Worm (Caenorhabditis elegans) whole organism, L4 larva: ENCODE data around the gene btb-19.

Source experiments
- aly-2 ChIP-seq: sonication (generic microtip); optimal IDR thresholded peaks from 2 replicates; lab custom pipeline; 2018; ENCODE audit warnings: missing biosample characterization, missing genetic modification characterization
- fos-1 ChIP-seq: fragments of 150-350 bp; optimal IDR thresholded peaks from 2 replicates; lab custom pipeline; 2014; ENCODE audit warnings: missing biosample characterization, missing genetic modification characterization
- pha-4 ChIP-seq, 2 experiments: fragments of 150-350 bp in 1 of 2; fragments of 200-800 bp in 1 of 2; sonication (Bioruptor generic) in 1 of 2; IDR thresholded peaks in 1 of 2; optimal IDR thresholded peaks in 1 of 2; 2 replicates each; pipeline versions ENCODE4 v1.3.6 to Lab custom; 2014 to 2022; ENCODE audit warnings: missing genetic modification characterization in 2 of 2, missing genetic modification reagents in 2 of 2, missing biosample characterization in 1 of 2, missing compliant biosample characterization in 1 of 2

DNA sequence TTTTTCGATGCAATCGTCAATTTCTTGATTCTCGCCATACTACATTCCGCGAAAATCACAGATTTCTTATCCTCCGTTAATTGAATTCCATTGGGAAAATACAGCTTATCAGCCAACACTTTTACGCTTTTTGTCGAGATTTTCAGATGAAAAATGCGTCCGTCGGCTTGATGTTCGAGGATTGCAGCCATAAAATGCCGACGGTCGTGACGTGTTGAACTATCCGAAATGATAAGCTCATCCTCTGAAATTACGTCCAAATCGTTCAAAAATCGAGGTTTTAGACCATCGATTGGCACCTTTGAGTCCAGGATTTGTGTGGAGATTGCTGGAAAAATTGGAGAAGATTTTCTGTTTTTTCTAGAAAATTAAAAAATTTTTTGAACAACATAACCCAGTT, 5.2 kb upstream of the btb-19 start:
- TF ChIP-seq fos-1 (tag; lab: Kevin White, UChicago) (no peak), pha-4 (GFP tag; IDR thresholded peaks at IDR 0.05; lab: Robert Waterston, UW) (no peak), pha-4 (tag; optimal IDR thresholded peaks at IDR 0.05; lab: Kevin White, UChicago) (no peak), aly-2 (no peak)
